Fruit fly (Drosophila melanogaster) whole organism, pupa: ENCODE measurements around the gene Amacr.

Experiments used
- CG10348 ChIP-seq: fragments of 200-800 bp; sonication (Bioruptor generic); IDR thresholded peaks from 2 replicates; pipeline ENCODE4 v1.3.6; 2022; ENCODE audit warnings: missing biosample characterization, missing genetic modification characterization
- CG12605 ChIP-seq: fragments of 200-800 bp; sonication (Bioruptor generic); IDR thresholded peaks from 2 replicates; pipeline ENCODE4 v1.3.6; 2022; ENCODE audit warnings: missing biosample characterization, missing genetic modification characterization
- CG13204 ChIP-seq: fragments of 200-800 bp; sonication (Bioruptor generic); optimal IDR thresholded peaks from 2 replicates; lab custom pipeline; 2018; ENCODE audit warnings: missing biosample characterization, mild to moderate bottlenecking, missing genetic modification characterization, moderate library complexity
- CG14655 ChIP-seq: fragments of 200-800 bp; sonication (Bioruptor generic); optimal IDR thresholded peaks from 3 replicates; lab custom pipeline; 2017; ENCODE audit warnings: mild to moderate bottlenecking, missing biosample characterization, missing genetic modification reagents, missing genetic modification characterization
- CG15710 ChIP-seq: fragments of 200-800 bp; sonication (Bioruptor generic); optimal IDR thresholded peaks from 2 replicates; lab custom pipeline; 2018; ENCODE audit warnings: missing biosample characterization, mild to moderate bottlenecking, missing genetic modification characterization, moderate library complexity
- CG17806 ChIP-seq: fragments of 200-800 bp; sonication (Bioruptor generic); optimal IDR thresholded peaks from 2 replicates; lab custom pipeline; 2018; ENCODE audit warnings: missing biosample characterization, mild to moderate bottlenecking, missing genetic modification characterization, moderate library complexity
- CG32121 ChIP-seq: fragments of 200-800 bp; sonication (Bioruptor generic); IDR thresholded peaks from 2 replicates; pipeline ENCODE4 v1.3.6; 2022; ENCODE audit warnings: missing biosample characterization, missing genetic modification characterization
- CG34367 ChIP-seq: fragments of 200-800 bp; sonication (Bioruptor generic); optimal IDR thresholded peaks from 2 replicates; lab custom pipeline; 2018; ENCODE audit warnings: missing biosample characterization, mild to moderate bottlenecking, missing genetic modification characterization
- CG4496 ChIP-seq: fragments of 200-800 bp; sonication (Bioruptor generic); IDR thresholded peaks from 3 replicates; pipeline ENCODE4 v1.3.6; 2022; ENCODE audit warnings: missing biosample characterization, missing genetic modification characterization
- CG8159 ChIP-seq: fragments of 200-800 bp; sonication (Bioruptor generic); optimal IDR thresholded peaks from 3 replicates; lab custom pipeline; 2018; ENCODE audit warnings: missing biosample characterization, mild to moderate bottlenecking, missing genetic modification characterization, moderate library complexity
- CG8301 ChIP-seq: fragments of 200-800 bp; sonication (Bioruptor generic); optimal IDR thresholded peaks from 2 replicates; lab custom pipeline; 2018; ENCODE audit warnings: missing biosample characterization, mild to moderate bottlenecking, missing genetic modification characterization
- CG9948 ChIP-seq: fragments of 200-800 bp; sonication (Bioruptor generic); optimal IDR thresholded peaks from 2 replicates; lab custom pipeline; 2018; ENCODE audit warnings: missing biosample characterization, mild to moderate bottlenecking, missing genetic modification characterization, moderate library complexity
- D1 ChIP-seq: fragments of 200-800 bp; sonication (Bioruptor generic); optimal IDR thresholded peaks from 2 replicates; lab custom pipeline; 2018; ENCODE audit warnings: missing biosample characterization, mild to moderate bottlenecking, missing genetic modification characterization, moderate library complexity
- EcR ChIP-seq: fragments of 200-800 bp; sonication (Bioruptor generic); optimal IDR thresholded peaks from 3 replicates; lab custom pipeline; 2019; ENCODE audit warnings: missing biosample characterization, missing genetic modification characterization, mild to moderate bottlenecking, moderate library complexity, missing genetic modification reagents
- Ets98B ChIP-seq: fragments of 200-800 bp; sonication (Bioruptor generic); IDR thresholded peaks from 2 replicates; pipeline ENCODE4 v1.3.6; 2022; ENCODE audit warnings: missing biosample characterization, missing genetic modification characterization
- Pif1A ChIP-seq: fragments of 200-800 bp; sonication (Bioruptor generic); optimal IDR thresholded peaks from 3 replicates; lab custom pipeline; 2016; ENCODE audit warnings: missing biosample characterization, missing genetic modification characterization
- Pif1B ChIP-seq: fragments of 200-800 bp; sonication (Bioruptor generic); optimal IDR thresholded peaks from 3 replicates; lab custom pipeline; 2016; ENCODE audit warnings: missing biosample characterization, missing genetic modification characterization
- Snoo ChIP-seq: fragments of 200-800 bp; sonication (Bioruptor generic); optimal IDR thresholded peaks from 3 replicates; lab custom pipeline; 2017; ENCODE audit warnings: missing biosample characterization, mild to moderate bottlenecking, missing genetic modification characterization, inconsistent platforms
- fd96Ca ChIP-seq: fragments of 200-800 bp; sonication (Bioruptor generic); IDR thresholded peaks from 3 replicates; pipeline ENCODE4 v1.3.6; 2022; ENCODE audit warnings: missing biosample characterization, missing genetic modification characterization
- gl ChIP-seq: fragments of 200-800 bp; sonication (Bioruptor generic); optimal IDR thresholded peaks from 2 replicates; lab custom pipeline; 2018; ENCODE audit warnings: missing biosample characterization, mild to moderate bottlenecking, missing genetic modification characterization
- rn ChIP-seq: fragments of 200-800 bp; sonication (Bioruptor generic); IDR thresholded peaks from 2 replicates; pipeline ENCODE4 v1.3.6; 2022; ENCODE audit warnings: missing biosample characterization, missing genetic modification characterization

Amacr gene

dm6 chr2L:20796758-20797514 is 44.8 kb upstream of the Amacr start, which contains the start of gene vari:
Gene vari, minus strand, starts transcription at chr2L:20797042.
- TF ChIP-seq EcR (GFP tag; lab: Kevin White, UChicago) (peak; percentile 4), CG32121 (GFP tag; lab: Robert Waterston, UW) (no peak), D1 (tag; lab: Kevin White, UChicago) (no peak), Pif1B (GFP tag; lab: Kevin White, UChicago) (no peak), rn (GFP tag; lab: Robert Waterston, UW) (no peak), CG9948 (tag; lab: Kevin White, UChicago) (no peak), Ets98B (peak; percentile 20; the same call in 1 of the 2 replicates), CG4496 (GFP tag; lab: Robert Waterston, UW) (peak; percentile 0; the same call in 1 of the 3 replicates), Pif1A (GFP tag; lab: Kevin White, UChicago) (no peak)

DNA sequence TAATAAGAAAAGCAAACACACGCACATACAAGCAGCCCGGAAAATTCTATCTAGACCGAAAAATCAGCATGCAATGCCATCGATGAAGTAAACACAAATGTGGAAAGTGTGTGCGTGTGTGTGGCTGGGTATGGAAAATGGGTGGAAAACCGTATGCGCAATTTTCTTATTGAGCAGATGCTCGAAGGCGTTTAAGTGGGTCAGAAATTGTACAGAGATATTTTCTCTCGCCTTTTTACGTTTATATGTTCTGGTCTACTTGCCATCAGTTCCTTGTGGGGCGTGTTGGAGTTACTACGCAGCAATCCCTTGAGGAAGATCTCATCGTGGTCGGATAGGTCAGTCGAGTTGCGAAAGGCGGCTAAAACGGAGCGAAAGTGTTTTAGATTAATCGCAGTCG is 43.6 kb upstream of the Amacr start:
- TF ChIP-seq gl (tag; lab: Kevin White, UChicago) (no peak), CG13204 (GFP tag; lab: Kevin White, UChicago) (no peak), Pif1B (GFP tag; lab: Kevin White, UChicago) (no peak), CG8159 (tag; lab: Kevin White, UChicago) (no peak), CG17806 (no peak)

DNA sequence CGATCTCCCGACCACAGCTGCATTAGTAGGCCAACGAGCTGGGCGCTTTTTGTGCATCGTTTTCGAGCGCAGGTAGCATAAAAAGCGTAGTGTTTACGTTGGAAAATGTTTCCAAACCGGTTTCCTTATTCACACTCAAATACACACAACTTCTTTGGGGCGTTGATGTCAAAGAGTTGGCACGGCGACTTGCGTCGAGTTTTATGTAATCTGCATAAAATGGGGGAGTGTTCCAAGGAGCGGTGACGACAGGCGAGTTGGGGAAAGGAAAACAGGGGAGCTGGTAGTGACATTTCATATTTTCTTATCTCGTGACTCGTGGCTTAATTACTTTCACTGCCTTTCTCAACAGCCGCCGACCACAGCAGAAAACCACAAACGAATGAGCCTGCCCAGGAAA is 42.5 kb upstream of the Amacr start:
- TF ChIP-seq CG17806: no peak
- peak; percentile 78 for TF ChIP-seq CG4496 (GFP tag; lab: Robert Waterston, UW)

- TF ChIP-seq CG4496 (GFP tag; lab: Robert Waterston, UW) (peak; percentile 56; the same call in 1 of the 3 replicates), CG12605 (GFP tag; lab: Robert Waterston, UW) (peak; percentile 35), Pif1A (GFP tag; lab: Kevin White, UChicago) (peak; percentile 6), Ets98B (peak; percentile 56; the same call in 1 of the 2 replicates), Snoo (peak; percentile 36), CG10348 (GFP tag; lab: Robert Waterston, UW) (no peak), CG34367 (tag; lab: Kevin White, UChicago) (no peak)
Observed at dm6 chr2L:20793881-20794280, 41.7 kb upstream of the Amacr start.

dm6 chr2L:20792988-20793544 is 40.9 kb upstream of the Amacr start:
- TF ChIP-seq CG4496 (GFP tag; lab: Robert Waterston, UW) (no peak), CG8159 (tag; lab: Kevin White, UChicago) (no peak), CG13204 (GFP tag; lab: Kevin White, UChicago) (no peak), fd96Ca (GFP tag; lab: Robert Waterston, UW) (no peak)

dm6 chr2L:20792521-20792920 is 40.4 kb upstream of the Amacr start:
- no peak for TF ChIP-seq Pif1A (GFP tag; lab: Kevin White, UChicago)
- no peak for TF ChIP-seq D1 (tag; lab: Kevin White, UChicago)
- TF ChIP-seq Pif1B (GFP tag; lab: Kevin White, UChicago): no peak
- no peak for TF ChIP-seq rn (GFP tag; lab: Robert Waterston, UW)
- no peak for TF ChIP-seq CG13204 (GFP tag; lab: Kevin White, UChicago)
- TF ChIP-seq CG14655 (GFP tag; lab: Kevin White, UChicago): no peak
- TF ChIP-seq fd96Ca (GFP tag; lab: Robert Waterston, UW): no peak
- no peak for TF ChIP-seq CG34367 (tag; lab: Kevin White, UChicago)
- TF ChIP-seq, all 21 proteins: peak for 0

DNA sequence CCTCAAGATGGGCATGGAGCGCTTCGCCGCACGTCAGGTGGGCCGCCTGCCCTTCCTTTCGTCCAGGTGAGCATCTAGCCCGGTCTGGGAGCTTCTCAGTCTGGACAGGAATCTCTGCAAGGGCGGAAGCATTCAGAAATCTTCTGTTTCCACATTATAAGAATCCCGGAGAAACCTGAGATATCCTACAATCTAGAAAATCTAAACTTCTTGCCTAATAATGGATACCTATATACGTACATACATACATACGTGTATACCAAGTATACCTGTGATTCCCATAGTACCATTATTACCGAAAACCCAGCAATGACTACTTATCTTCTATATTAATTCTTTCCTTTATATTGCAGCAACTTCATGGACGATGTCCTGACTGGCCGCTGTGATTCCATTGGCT is 35.9 kb upstream of the Amacr start:
- TF ChIP-seq Pif1A (GFP tag; lab: Kevin White, UChicago) (no peak), rn (GFP tag; lab: Robert Waterston, UW) (0 out of 2 replicates have a peak, but pooled peaks have one; percentile 9)

dm6 chr2L:20787271-20787791 is 35.2 kb upstream of the Amacr start, which contains the start of gene Pomp:
Gene Pomp, plus strand, starts transcription at chr2L:20787656.
- TF ChIP-seq CG34367 (tag; lab: Kevin White, UChicago) (peak; percentile 30), CG8159 (tag; lab: Kevin White, UChicago) (peak; percentile 71), fd96Ca (GFP tag; lab: Robert Waterston, UW) (peak; percentile 79), CG4496 (GFP tag; lab: Robert Waterston, UW) (peak; percentile 90), rn (GFP tag; lab: Robert Waterston, UW) (peak; percentile 45; the same call in 1 of the 2 replicates), CG13204 (GFP tag; lab: Kevin White, UChicago) (no peak), Snoo (peak; percentile 71), CG8301 (tag; lab: Kevin White, UChicago) (peak; percentile 74), gl (tag; lab: Kevin White, UChicago) (peak; percentile 11), CG15710 (peak; percentile 26), CG32121 (GFP tag; lab: Robert Waterston, UW) (peak; percentile 76), EcR (GFP tag; lab: Kevin White, UChicago) (no peak), D1 (tag; lab: Kevin White, UChicago) (peak; percentile 71), CG12605 (GFP tag; lab: Robert Waterston, UW) (peak; percentile 79; the same call in 1 of the 2 replicates), CG10348 (GFP tag; lab: Robert Waterston, UW) (no peak), Pif1B (GFP tag; lab: Kevin White, UChicago) (peak; percentile 74), Ets98B (peak; percentile 87), Pif1A (GFP tag; lab: Kevin White, UChicago) (peak; percentile 78), CG17806 (peak; percentile 70), CG9948 (tag; lab: Kevin White, UChicago) (peak; percentile 60), CG14655 (GFP tag; lab: Kevin White, UChicago) (no peak)
